Worm (Caenorhabditis elegans) whole organism, mixed stage, embryonic: ENCODE data around the gene ztf-29.

ENCODE experiments used
- M03D4.4 ChIP-seq: sonication (generic microtip); optimal IDR thresholded peaks from 2 replicates; lab custom pipeline; 2017; ENCODE audit warnings: mild to moderate bottlenecking, missing genetic modification characterization, missing compliant biosample characterization
- bed-3 ChIP-seq: fragments of 200-800 bp; sonication (Bioruptor generic); optimal IDR thresholded peaks from 3 replicates; lab custom pipeline; 2018; ENCODE audit warnings: mild to moderate bottlenecking, missing genetic modification characterization, moderate library complexity, missing compliant biosample characterization
- blmp-1 ChIP-seq: fragments of 150-350 bp; optimal IDR thresholded peaks from 2 replicates; lab custom pipeline; 2014; ENCODE audit warnings: missing biosample characterization, missing genetic modification characterization
- ceh-39 ChIP-seq: fragments of 150-350 bp; optimal IDR thresholded peaks from 2 replicates; lab custom pipeline; 2014; ENCODE audit warnings: missing biosample characterization, missing genetic modification characterization
- ceh-43 ChIP-seq: fragments of 200-800 bp; sonication (Bioruptor generic); optimal IDR thresholded peaks from 2 replicates; lab custom pipeline; 2018; ENCODE audit warnings: mild to moderate bottlenecking, missing genetic modification characterization, moderate library complexity, missing compliant biosample characterization
- ceh-83 ChIP-seq: fragments of 200-800 bp; sonication (Bioruptor generic); optimal IDR thresholded peaks from 2 replicates; lab custom pipeline; 2018; ENCODE audit warnings: mild to moderate bottlenecking, missing genetic modification characterization, missing compliant biosample characterization
- ces-1 ChIP-seq: fragments of 150-350 bp; optimal IDR thresholded peaks from 2 replicates; lab custom pipeline; 2014; ENCODE audit warnings: missing biosample characterization, missing genetic modification reagents, missing genetic modification characterization
- cnd-1 ChIP-seq: fragments of 200-800 bp; sonication (Bioruptor generic); optimal IDR thresholded peaks from 2 replicates; lab custom pipeline; 2018; ENCODE audit warnings: mild to moderate bottlenecking, missing genetic modification characterization, missing compliant biosample characterization
- drap-1 ChIP-seq: fragments of 200-800 bp; sonication (Bioruptor generic); optimal IDR thresholded peaks from 3 replicates; lab custom pipeline; 2018; ENCODE audit warnings: mild to moderate bottlenecking, missing genetic modification characterization, missing compliant biosample characterization
- elt-1 ChIP-seq: sonication (generic microtip); optimal IDR thresholded peaks from 2 replicates; lab custom pipeline; 2017; ENCODE audit warnings: missing genetic modification characterization, mild to moderate bottlenecking, missing compliant biosample characterization, antibody characterized with exemption, moderate library complexity, borderline replicate concordance; ENCODE audit not compliant: insufficient read depth
- elt-3 ChIP-seq: fragments of 150-350 bp; optimal IDR thresholded peaks from 2 replicates; lab custom pipeline; 2014; ENCODE audit warnings: missing biosample characterization, missing genetic modification characterization
- flh-1 ChIP-seq: fragments of 200-800 bp; sonication (Bioruptor generic); optimal IDR thresholded peaks from 2 replicates; lab custom pipeline; 2018; ENCODE audit warnings: mild to moderate bottlenecking, missing genetic modification characterization, moderate library complexity, missing compliant biosample characterization
- ham-2 ChIP-seq: fragments of 200-800 bp; sonication (Bioruptor generic); optimal IDR thresholded peaks from 2 replicates; lab custom pipeline; 2018; ENCODE audit warnings: mild to moderate bottlenecking, missing genetic modification characterization, missing compliant biosample characterization
- lin-32 ChIP-seq: fragments of 200-800 bp; sonication (Bioruptor generic); optimal IDR thresholded peaks from 2 replicates; lab custom pipeline; 2018; ENCODE audit warnings: mild to moderate bottlenecking, missing genetic modification characterization, missing compliant biosample characterization
- lsy-2 ChIP-seq: fragments of 150-350 bp; optimal IDR thresholded peaks from 2 replicates; lab custom pipeline; 2014; ENCODE audit warnings: missing biosample characterization, missing genetic modification characterization
- mab-5 ChIP-seq: fragments of 150-350 bp; optimal IDR thresholded peaks from 2 replicates; lab custom pipeline; 2014; ENCODE audit warnings: missing biosample characterization, missing genetic modification characterization
- mep-1 ChIP-seq: fragments of 150-350 bp; optimal IDR thresholded peaks from 2 replicates; lab custom pipeline; 2017; ENCODE audit warnings: missing biosample characterization, missing genetic modification reagents, missing genetic modification characterization, inconsistent platforms
- mls-2 ChIP-seq: sonication (generic microtip); optimal IDR thresholded peaks from 2 replicates; lab custom pipeline; 2016; ENCODE audit warnings: mild to moderate bottlenecking, missing genetic modification characterization, moderate library complexity, missing compliant biosample characterization
- nhr-237 ChIP-seq: fragments of 150-350 bp; optimal IDR thresholded peaks from 2 replicates; lab custom pipeline; 2014; ENCODE audit warnings: missing biosample characterization, missing genetic modification characterization
- nhr-28 ChIP-seq: fragments of 150-350 bp; optimal IDR thresholded peaks from 2 replicates; lab custom pipeline; 2014; ENCODE audit warnings: missing biosample characterization, missing genetic modification characterization
- nhr-76 ChIP-seq: sonication (generic microtip); optimal IDR thresholded peaks from 2 replicates; lab custom pipeline; 2017; ENCODE audit warnings: missing biosample characterization, missing genetic modification characterization
- sem-2 ChIP-seq: fragments of 200-800 bp; sonication (Bioruptor generic); optimal IDR thresholded peaks from 2 replicates; lab custom pipeline; 2018; ENCODE audit warnings: mild to moderate bottlenecking, missing genetic modification characterization, missing compliant biosample characterization
- snpc-4 ChIP-seq: fragments of 150-350 bp; optimal IDR thresholded peaks from 2 replicates; lab custom pipeline; 2014; ENCODE audit warnings: missing biosample characterization, missing genetic modification characterization
- sptf-1 ChIP-seq: sonication (generic microtip); optimal IDR thresholded peaks from 2 replicates; lab custom pipeline; 2017; ENCODE audit warnings: mild to moderate bottlenecking, missing genetic modification characterization, moderate library complexity, missing compliant biosample characterization
- tbx-8 ChIP-seq: fragments of 200-800 bp; sonication (Bioruptor generic); optimal IDR thresholded peaks from 2 replicates; lab custom pipeline; 2018; ENCODE audit warnings: mild to moderate bottlenecking, missing genetic modification characterization, moderate library complexity, missing compliant biosample characterization
- unc-120 ChIP-seq: sonication (generic microtip); optimal IDR thresholded peaks from 2 replicates; lab custom pipeline; 2017; ENCODE audit warnings: missing genetic modification characterization, missing compliant biosample characterization; ENCODE audit not compliant: poor library complexity, severe bottlenecking
- unc-62 ChIP-seq: fragments of 150-350 bp; optimal IDR thresholded peaks from 2 replicates; lab custom pipeline; 2014; ENCODE audit warnings: missing biosample characterization, missing genetic modification reagents, missing genetic modification characterization
- zip-8 ChIP-seq: fragments of 150-350 bp; optimal IDR thresholded peaks from 2 replicates; lab custom pipeline; 2014; ENCODE audit warnings: missing biosample characterization, missing genetic modification characterization

The ztf-29 gene

DNA sequence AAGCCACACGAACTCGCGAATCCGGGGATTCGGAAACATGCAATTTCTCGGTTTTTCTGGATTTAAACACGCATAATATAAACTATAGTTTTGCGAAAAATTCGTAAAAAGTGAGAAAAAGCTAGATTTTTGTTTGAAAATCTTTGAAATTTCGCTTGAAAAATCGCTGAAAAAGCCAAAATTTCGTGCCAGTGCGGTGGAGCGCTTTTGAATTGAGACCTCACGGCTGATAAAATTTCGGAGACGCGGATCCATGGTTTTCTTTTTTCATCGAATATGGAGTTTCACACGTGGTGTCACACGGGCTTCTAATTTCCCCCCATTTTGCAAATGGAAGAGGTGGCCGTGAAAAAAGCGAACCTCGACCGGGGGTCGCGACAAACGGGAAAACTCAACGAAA lies 29.3 kb downstream of the ztf-29 start:
- TF ChIP-seq cnd-1: no peak
- TF ChIP-seq unc-62 (GFP tag; lab: Kevin White, UChicago): no peak
- no peak for TF ChIP-seq bed-3 (GFP tag; lab: Kevin White, UChicago)
- TF ChIP-seq flh-1 (GFP tag; lab: Kevin White, UChicago): no peak
- no peak for TF ChIP-seq ces-1
- no peak for TF ChIP-seq lin-32 (GFP tag; lab: Kevin White, UChicago)
- TF ChIP-seq blmp-1 (tag; lab: Kevin White, UChicago): no peak
- TF ChIP-seq zip-8 (tag; lab: Kevin White, UChicago): no peak
- TF ChIP-seq unc-120 (tag; lab: Kevin White, UChicago): no peak
- no peak for TF ChIP-seq snpc-4
- no peak for TF ChIP-seq nhr-28
- TF ChIP-seq elt-3 (tag; lab: Kevin White, UChicago): no peak
- TF ChIP-seq mep-1 (tag; lab: Kevin White, UChicago): no peak
- no peak for TF ChIP-seq ceh-39 (tag; lab: Kevin White, UChicago)
- TF ChIP-seq tbx-8 (GFP tag; lab: Kevin White, UChicago): no peak
- TF ChIP-seq, all 35 proteins: peak for 0

- no peak for TF ChIP-seq tbx-8 (GFP tag; lab: Kevin White, UChicago)
- no peak for TF ChIP-seq unc-120 (tag; lab: Kevin White, UChicago)
Measured at ce11 chrIII:11592096-11592495, 31.1 kb downstream of the ztf-29 start.

DNA sequence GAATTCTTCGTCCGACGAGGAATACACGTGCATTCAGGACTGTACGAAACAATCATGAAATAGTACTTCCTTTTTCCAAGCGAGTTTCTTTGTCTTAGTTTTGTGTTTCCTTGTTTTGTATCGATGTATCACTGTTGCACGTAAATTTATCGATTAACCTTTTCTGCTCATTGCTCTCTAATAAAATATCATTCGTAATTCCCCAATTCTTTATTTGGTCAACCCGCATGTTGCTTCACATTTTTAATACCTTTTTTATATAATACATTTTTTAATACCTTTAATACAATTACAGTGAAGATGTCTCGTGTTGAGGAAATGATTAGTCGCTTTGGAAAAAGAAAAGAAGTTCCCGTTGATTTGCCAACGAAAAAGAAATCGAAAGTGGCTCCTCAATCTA lies 46.9 kb downstream of the ztf-29 start, which contains the start of gene Y66D12A.1:
TSS of gene Y66D12A.1 (plus strand) at position 301 of the 400 bp plus-strand sequence.
- no peak for TF ChIP-seq nhr-28
- TF ChIP-seq tbx-8 (GFP tag; lab: Kevin White, UChicago): no peak
- no peak for TF ChIP-seq mab-5 (tag; lab: Kevin White, UChicago)
- no peak for TF ChIP-seq cnd-1
- TF ChIP-seq drap-1 (GFP tag; lab: Kevin White, UChicago): no peak
- no peak for TF ChIP-seq blmp-1 (tag; lab: Kevin White, UChicago)
- no peak for TF ChIP-seq M03D4.4 (tag; lab: Kevin White, UChicago)

DNA sequence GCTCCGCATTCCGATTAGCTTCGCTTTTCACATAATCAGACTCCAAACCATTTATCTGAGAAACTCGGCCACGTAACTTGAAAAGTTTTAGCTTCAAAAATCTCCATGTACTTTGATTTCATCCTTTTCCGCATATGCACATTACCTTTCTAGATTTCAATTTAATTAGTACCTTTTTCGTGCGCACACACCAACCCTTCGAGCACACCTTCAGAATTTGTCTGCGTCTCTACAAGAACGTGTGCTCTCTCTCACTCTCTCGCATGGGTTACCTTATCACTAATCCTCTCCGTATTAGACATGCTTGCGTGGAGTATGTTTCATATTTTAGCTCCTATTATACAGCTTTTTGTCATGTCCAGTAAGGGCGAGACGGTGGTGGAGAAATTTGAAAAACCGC lies 48.6 kb downstream of the ztf-29 start, which contains the start of gene Y66D12A.30:
TSS of gene Y66D12A.30 (plus strand) at position 301 of the 400 bp plus-strand sequence.
- TF ChIP-seq sptf-1 (tag; lab: Kevin White, UChicago) (no peak), tbx-8 (GFP tag; lab: Kevin White, UChicago) (no peak), flh-1 (GFP tag; lab: Kevin White, UChicago) (no peak), elt-1 (tag; lab: Kevin White, UChicago) (no peak)

DNA sequence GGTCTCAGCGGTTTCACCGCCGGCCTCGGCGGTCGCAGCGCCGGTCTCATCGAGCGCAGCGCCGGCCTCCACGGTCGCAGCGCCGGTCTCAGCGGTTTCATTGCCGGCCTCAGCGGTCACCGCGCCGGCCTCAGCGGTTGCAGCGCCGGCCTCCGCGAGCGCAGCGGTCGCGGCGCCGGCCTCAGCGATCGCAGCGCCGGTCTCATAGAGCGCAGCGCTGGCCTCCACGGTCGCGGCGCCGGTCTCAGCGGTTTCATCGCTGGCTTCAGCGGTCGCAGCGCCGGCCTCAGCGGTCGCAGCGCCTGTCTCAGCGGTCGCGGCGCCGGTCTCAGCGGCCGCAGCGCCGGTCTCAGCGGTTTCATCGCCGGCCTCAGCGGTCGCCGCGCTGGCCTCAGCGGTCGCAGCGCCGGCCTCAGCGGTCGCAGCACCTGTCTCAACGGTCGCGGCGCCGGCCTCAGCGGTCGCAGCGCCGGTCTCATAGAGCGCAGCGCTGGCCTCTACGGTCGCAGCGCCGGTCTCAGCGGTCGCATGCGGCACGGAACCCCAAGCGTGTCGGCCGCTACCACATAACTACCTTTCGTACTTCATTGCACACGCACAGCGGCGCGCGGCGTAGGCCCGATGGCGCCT lies 50.8 kb downstream of the ztf-29 start:
- TF ChIP-seq cnd-1 (no peak), elt-3 (tag; lab: Kevin White, UChicago) (no peak), lin-32 (GFP tag; lab: Kevin White, UChicago) (no peak), M03D4.4 (tag; lab: Kevin White, UChicago) (no peak), sem-2 (no peak), ceh-43 (GFP tag; lab: Kevin White, UChicago) (no peak), ceh-39 (tag; lab: Kevin White, UChicago) (no peak), lsy-2 (no peak), nhr-237 (tag; lab: Kevin White, UChicago) (no peak), mls-2 (tag; lab: Kevin White, UChicago) (no peak), snpc-4 (no peak), ham-2 (GFP tag; lab: Kevin White, UChicago) (no peak), nhr-76 (tag; lab: Kevin White, UChicago) (no peak), blmp-1 (tag; lab: Kevin White, UChicago) (no peak), ceh-83 (no peak)
- TF ChIP-seq, all 35 proteins: peak for 0
